Fruit fly (Drosophila melanogaster) whole organism, prepupa: ENCODE data around the gene Yp3.

Experiments
- Blimp-1 ChIP-seq: fragments of 200-800 bp; sonication (Bioruptor generic); optimal IDR thresholded peaks from 3 replicates; lab custom pipeline; 2017; ENCODE audit warnings: missing biosample characterization, missing genetic modification characterization, mild to moderate bottlenecking, moderate library complexity, missing genetic modification reagents
- CG10631 ChIP-seq: fragments of 200-800 bp; sonication (Bioruptor generic); optimal IDR thresholded peaks from 2 replicates; lab custom pipeline; 2016; ENCODE audit warnings: missing biosample characterization, missing genetic modification characterization
- CG10669 ChIP-seq: fragments of 200-800 bp; sonication (Bioruptor generic); optimal IDR thresholded peaks from 3 replicates; lab custom pipeline; 2018; ENCODE audit warnings: missing biosample characterization, mild to moderate bottlenecking, missing genetic modification characterization, moderate library complexity
- CG11294 ChIP-seq: fragments of 200-800 bp; sonication (Bioruptor generic); IDR thresholded peaks from 2 replicates; pipeline ENCODE4 v1.3.6; 2022; ENCODE audit warnings: missing biosample characterization, missing genetic modification characterization
- CG11762 ChIP-seq: fragments of 200-800 bp; sonication (Bioruptor generic); optimal IDR thresholded peaks from 3 replicates; lab custom pipeline; 2016; ENCODE audit warnings: missing biosample characterization, missing genetic modification characterization; ENCODE audit not compliant: insufficient read depth
- CG11902 ChIP-seq: fragments of 200-800 bp; sonication (Bioruptor generic); optimal IDR thresholded peaks from 3 replicates; lab custom pipeline; 2016; ENCODE audit warnings: missing biosample characterization, missing genetic modification characterization
- CG1621 ChIP-seq: fragments of 200-800 bp; sonication (Bioruptor generic); optimal IDR thresholded peaks from 3 replicates; lab custom pipeline; 2018; ENCODE audit warnings: missing biosample characterization, mild to moderate bottlenecking, missing genetic modification characterization
- CG16779 ChIP-seq: fragments of 200-800 bp; sonication (Bioruptor generic); optimal IDR thresholded peaks from 3 replicates; lab custom pipeline; 2017; ENCODE audit warnings: missing biosample characterization, mild to moderate bottlenecking, missing genetic modification characterization
- CG3032 ChIP-seq: fragments of 200-800 bp; optimal IDR thresholded peaks from 2 replicates; lab custom pipeline; 2019; ENCODE audit warnings: missing biosample characterization, mild to moderate bottlenecking, missing genetic modification characterization, moderate library complexity
- CG32006 ChIP-seq: fragments of 200-800 bp; sonication (Bioruptor generic); optimal IDR thresholded peaks from 3 replicates; lab custom pipeline; 2017; ENCODE audit warnings: missing biosample characterization, mild to moderate bottlenecking, missing genetic modification characterization
- CG34406 ChIP-seq: fragments of 200-800 bp; sonication (Bioruptor generic); optimal IDR thresholded peaks from 3 replicates; lab custom pipeline; 2016; ENCODE audit warnings: missing biosample characterization, missing genetic modification characterization
- CG4318 ChIP-seq: fragments of 200-800 bp; sonication (Bioruptor generic); optimal IDR thresholded peaks from 3 replicates; lab custom pipeline; 2017; ENCODE audit warnings: missing biosample characterization, mild to moderate bottlenecking, missing genetic modification characterization
- CG6163 ChIP-seq: fragments of 200-800 bp; sonication (Bioruptor generic); IDR thresholded peaks from 3 replicates; pipeline ENCODE4 v1.3.6; 2022; ENCODE audit warnings: missing biosample characterization, missing genetic modification characterization
- CG6276 ChIP-seq: fragments of 200-800 bp; sonication (Bioruptor generic); optimal IDR thresholded peaks from 2 replicates; lab custom pipeline; 2017; ENCODE audit warnings: missing biosample characterization, mild to moderate bottlenecking, missing genetic modification characterization
- CG6792 ChIP-seq: fragments of 200-800 bp; sonication (Bioruptor generic); optimal IDR thresholded peaks from 3 replicates; lab custom pipeline; 2016; ENCODE audit warnings: missing biosample characterization, missing genetic modification characterization
- CG6808 ChIP-seq: fragments of 200-800 bp; sonication (Bioruptor generic); optimal IDR thresholded peaks from 3 replicates; lab custom pipeline; 2017; ENCODE audit warnings: missing biosample characterization, missing genetic modification characterization, mild to moderate bottlenecking, moderate library complexity, missing genetic modification reagents
- CG7368 ChIP-seq: fragments of 200-800 bp; sonication (Bioruptor generic); optimal IDR thresholded peaks from 3 replicates; lab custom pipeline; 2016; ENCODE audit warnings: missing biosample characterization, missing genetic modification characterization
- CG9139 ChIP-seq: fragments of 200-800 bp; sonication (Bioruptor generic); optimal IDR thresholded peaks from 3 replicates; lab custom pipeline; 2017; ENCODE audit warnings: missing biosample characterization, mild to moderate bottlenecking, missing genetic modification characterization
- Eip75B ChIP-seq: fragments of 200-800 bp; sonication (Bioruptor generic); optimal IDR thresholded peaks from 3 replicates; lab custom pipeline; 2016; ENCODE audit warnings: missing biosample characterization, missing genetic modification characterization
- Eip78C ChIP-seq: fragments of 200-800 bp; sonication (Bioruptor generic); peaks from one replicate; lab custom pipeline; 2016; ENCODE audit warnings: missing biosample characterization, missing genetic modification characterization
- Eip93F ChIP-seq: fragments of 200-800 bp; sonication (Bioruptor generic); optimal IDR thresholded peaks from 2 replicates; lab custom pipeline; 2016; ENCODE audit warnings: missing biosample characterization, mild to moderate bottlenecking, missing genetic modification characterization
- Ets96B ChIP-seq: fragments of 200-800 bp; optimal IDR thresholded peaks from 2 replicates; lab custom pipeline; 2019; ENCODE audit warnings: missing biosample characterization, mild to moderate bottlenecking, missing genetic modification characterization, moderate library complexity
- Gug ChIP-seq: fragments of 200-800 bp; sonication (Bioruptor generic); IDR thresholded peaks from 2 replicates; pipeline ENCODE4 v1.3.6; 2022; ENCODE audit warnings: missing biosample characterization, missing genetic modification characterization
- Hr38 ChIP-seq: sonication (Bioruptor generic); optimal IDR thresholded peaks from 2 replicates; lab custom pipeline; 2016; ENCODE audit warnings: missing biosample characterization, missing genetic modification characterization
- Hr4 ChIP-seq: fragments of 200-800 bp; sonication (Bioruptor generic); optimal IDR thresholded peaks from 3 replicates; lab custom pipeline; 2016; ENCODE audit warnings: missing biosample characterization, missing genetic modification characterization
- Lpt ChIP-seq: fragments of 200-800 bp; sonication (Bioruptor generic); optimal IDR thresholded peaks from 3 replicates; lab custom pipeline; 2016; ENCODE audit warnings: missing biosample characterization, missing genetic modification characterization
- OdsH ChIP-seq: fragments of 200-800 bp; sonication (Bioruptor generic); optimal IDR thresholded peaks from 3 replicates; lab custom pipeline; 2016; ENCODE audit warnings: missing biosample characterization, missing genetic modification characterization
- Smox ChIP-seq: fragments of 200-800 bp; sonication (Bioruptor generic); optimal IDR thresholded peaks from 3 replicates; lab custom pipeline; 2016; ENCODE audit warnings: missing biosample characterization, missing genetic modification characterization
- Sox102F ChIP-seq: fragments of 200-800 bp; sonication (Bioruptor generic); optimal IDR thresholded peaks from 2 replicates; lab custom pipeline; 2016; ENCODE audit warnings: missing biosample characterization, mild to moderate bottlenecking, missing genetic modification characterization
- Sox15 ChIP-seq: fragments of 200-800 bp; sonication (Bioruptor generic); optimal IDR thresholded peaks from 3 replicates; lab custom pipeline; 2016; ENCODE audit warnings: missing biosample characterization, missing genetic modification characterization
- cyc ChIP-seq: fragments of 200-800 bp; sonication (Bioruptor generic); optimal IDR thresholded peaks from 3 replicates; lab custom pipeline; 2016; ENCODE audit warnings: missing biosample characterization, missing genetic modification characterization
- dac ChIP-seq: fragments of 200-800 bp; sonication (Bioruptor generic); optimal IDR thresholded peaks from 2 replicates; lab custom pipeline; 2017; ENCODE audit warnings: missing biosample characterization, mild to moderate bottlenecking, missing genetic modification characterization
- dsx ChIP-seq: fragments of 200-800 bp; optimal IDR thresholded peaks from 3 replicates; lab custom pipeline; 2019; ENCODE audit warnings: missing biosample characterization, mild to moderate bottlenecking, missing genetic modification characterization, moderate library complexity; ENCODE audit not compliant: poor library complexity, severe bottlenecking
- eg ChIP-seq: fragments of 200-800 bp; sonication (Bioruptor generic); IDR thresholded peaks from 3 replicates; pipeline ENCODE4 v1.3.6; 2022; ENCODE audit warnings: missing biosample characterization, missing genetic modification characterization
- esn ChIP-seq: fragments of 200-800 bp; sonication (Bioruptor generic); optimal IDR thresholded peaks from 2 replicates; lab custom pipeline; 2016; ENCODE audit warnings: missing biosample characterization, mild to moderate bottlenecking, missing genetic modification characterization, moderate library complexity
- fd59A ChIP-seq: fragments of 200-800 bp; sonication (Bioruptor generic); optimal IDR thresholded peaks from 2 replicates; lab custom pipeline; 2017; ENCODE audit warnings: missing biosample characterization, mild to moderate bottlenecking, missing genetic modification characterization, missing genetic modification reagents
- fd85E ChIP-seq: fragments of 200-800 bp; sonication (Bioruptor generic); optimal IDR thresholded peaks from 3 replicates; lab custom pipeline; 2016; ENCODE audit warnings: missing biosample characterization, missing genetic modification characterization
- lz ChIP-seq: fragments of 200-800 bp; sonication (Bioruptor generic); optimal IDR thresholded peaks from 3 replicates; lab custom pipeline; 2016; ENCODE audit warnings: missing biosample characterization, missing genetic modification characterization
- net ChIP-seq: fragments of 200-800 bp; sonication (Bioruptor generic); optimal IDR thresholded peaks from 3 replicates; lab custom pipeline; 2016; ENCODE audit warnings: missing biosample characterization, missing genetic modification characterization
- pdm3 ChIP-seq: fragments of 200-800 bp; sonication (Bioruptor generic); optimal IDR thresholded peaks from 3 replicates; lab custom pipeline; 2016; ENCODE audit warnings: missing biosample characterization, missing genetic modification characterization
- salr ChIP-seq, 2 experiments: fragments of 200-800 bp; sonication (Bioruptor generic); optimal IDR thresholded peaks; 3 replicates each; lab custom pipeline; 2016 to 2018; ENCODE audit warnings: missing biosample characterization in 2 of 2, missing genetic modification characterization in 2 of 2, mild to moderate bottlenecking in 1 of 2
- ss ChIP-seq, 2 experiments: fragments of 200-800 bp; sonication (Bioruptor generic); optimal IDR thresholded peaks; 2 replicates in 1 of 2; 3 replicates in 1 of 2; lab custom pipeline; 2017 to 2018; ENCODE audit warnings: mild to moderate bottlenecking in 2 of 2, missing biosample characterization in 2 of 2, missing genetic modification characterization in 2 of 2, moderate library complexity in 1 of 2
- svp ChIP-seq: fragments of 200-800 bp; sonication (Bioruptor generic); peaks from one replicate; lab custom pipeline; 2016; ENCODE audit warnings: missing biosample characterization, missing genetic modification characterization
- topi ChIP-seq: fragments of 200-800 bp; sonication (Bioruptor generic); optimal IDR thresholded peaks from 3 replicates; lab custom pipeline; 2016; ENCODE audit warnings: missing biosample characterization, missing genetic modification characterization

Yp3 gene

dm6 chrX:13762372-13762883 lies 3.1 kb downstream of the Yp3 start, which contains the start of gene rdgB (continued):
- TF ChIP-seq salr (GFP tag; optimal IDR thresholded peaks at IDR 0.05; lab: Kevin White, UChicago) (peak in 1 of 2 experiments; percentile 93), CG10631 (GFP tag; lab: Kevin White, UChicago) (peak; percentile 86), OdsH (peak; percentile 84), pdm3 (GFP tag; lab: Kevin White, UChicago) (peak; percentile 85), CG11762 (GFP tag; lab: Kevin White, UChicago) (peak; percentile 78), fd85E (no peak), CG6276 (GFP tag; lab: Kevin White, UChicago) (peak; percentile 84), lz (GFP tag; lab: Kevin White, UChicago) (peak; percentile 84), CG9139 (GFP tag; lab: Kevin White, UChicago) (peak; percentile 32), dsx (GFP tag; lab: Kevin White, UChicago) (peak; percentile 56), ss (GFP tag; optimal IDR thresholded peaks at IDR 0.05; lab: Kevin White, UChicago) (peak; percentile 4 to 71), net (GFP tag; lab: Kevin White, UChicago) (peak; percentile 73), Eip78C (GFP tag; lab: Kevin White, UChicago) (peak; percentile 94), esn (GFP tag; lab: Kevin White, UChicago) (peak; percentile 88), CG11294 (GFP tag; lab: Robert Waterston, UW) (peak; percentile 39; the same call in 1 of the 2 replicates), cyc (peak; percentile 83), Hr38 (no peak), Eip75B (GFP tag; lab: Kevin White, UChicago) (peak; percentile 76), svp (peak; percentile 88), topi (GFP tag; lab: Kevin White, UChicago) (peak; percentile 83), fd59A (peak; percentile 81), CG11902 (GFP tag; lab: Kevin White, UChicago) (peak; percentile 76), CG6808 (peak; percentile 78), CG4318 (GFP tag; lab: Kevin White, UChicago) (peak; percentile 92), CG16779 (tag; lab: Kevin White, UChicago) (peak; percentile 51), CG7368 (GFP tag; lab: Kevin White, UChicago) (peak; percentile 11)

dm6 chrX:13764397-13765119 lies 5.2 kb downstream of the Yp3 start:
- TF ChIP-seq CG6276 (GFP tag; lab: Kevin White, UChicago): peak; percentile 47
- peak; percentile 13 for TF ChIP-seq Lpt (GFP tag; lab: Kevin White, UChicago)
- TF ChIP-seq Hr38: no peak
- no peak for TF ChIP-seq fd85E
- TF ChIP-seq CG11762 (GFP tag; lab: Kevin White, UChicago): no peak
- TF ChIP-seq topi (GFP tag; lab: Kevin White, UChicago): no peak
- TF ChIP-seq Gug (GFP tag; lab: Robert Waterston, UW): 0 out of 2 replicates have a peak, but pooled peaks have one; percentile 11
- no peak for TF ChIP-seq CG1621 (tag; lab: Kevin White, UChicago)
- TF ChIP-seq Eip78C (GFP tag; lab: Kevin White, UChicago): peak; percentile 73
- TF ChIP-seq salr (GFP tag; optimal IDR thresholded peaks at IDR 0.05; lab: Kevin White, UChicago): peak in 1 of 2 experiments; percentile 50
- TF ChIP-seq dac (GFP tag; lab: Kevin White, UChicago): no peak
- TF ChIP-seq Eip93F (GFP tag; lab: Kevin White, UChicago): no peak
- TF ChIP-seq CG4318 (GFP tag; lab: Kevin White, UChicago): peak; percentile 51
- peak; percentile 73 for TF ChIP-seq CG32006 (GFP tag; lab: Kevin White, UChicago)
- TF ChIP-seq fd59A: no peak
- no peak for TF ChIP-seq CG9139 (GFP tag; lab: Kevin White, UChicago)
- TF ChIP-seq CG11902 (GFP tag; lab: Kevin White, UChicago): no peak
- TF ChIP-seq eg (GFP tag; lab: Robert Waterston, UW): peak; percentile 49; the same call in 2 of the 3 replicates
- peak; percentile 31 for TF ChIP-seq CG34406 (GFP tag; lab: Kevin White, UChicago)
- TF ChIP-seq Sox15 (GFP tag; lab: Kevin White, UChicago): no peak
- peak; percentile 56 for TF ChIP-seq Hr4
- TF ChIP-seq Smox (GFP tag; lab: Kevin White, UChicago): peak; percentile 31
- TF ChIP-seq svp: peak; percentile 82
- TF ChIP-seq Sox102F (GFP tag; lab: Kevin White, UChicago): peak; percentile 64
- TF ChIP-seq dsx (GFP tag; lab: Kevin White, UChicago): no peak
- TF ChIP-seq net (GFP tag; lab: Kevin White, UChicago): peak; percentile 40
- TF ChIP-seq ss (GFP tag; optimal IDR thresholded peaks at IDR 0.05; lab: Kevin White, UChicago): no peak
- TF ChIP-seq CG10631 (GFP tag; lab: Kevin White, UChicago): peak; percentile 31
- no peak for TF ChIP-seq Blimp-1 (GFP tag; lab: Kevin White, UChicago)
- TF ChIP-seq Ets96B (tag; lab: Kevin White, UChicago): peak; percentile 35
- TF ChIP-seq CG3032: peak; percentile 28
- no peak for TF ChIP-seq CG16779 (tag; lab: Kevin White, UChicago)
- peak; percentile 67; the same call in 1 of the 3 replicates for TF ChIP-seq CG6163
- peak; percentile 8 for TF ChIP-seq CG6792 (GFP tag; lab: Kevin White, UChicago)
- TF ChIP-seq CG10669 (GFP tag; lab: Kevin White, UChicago): peak; percentile 7
